Fruit fly (Drosophila melanogaster) whole organism, embryonic: ENCODE data around the gene CG9674.

ENCODE experiments used
- Atf-2 ChIP-seq: fragments of 200-800 bp; sonication (Bioruptor generic); optimal IDR thresholded peaks from 2 replicates; lab custom pipeline; 2016; ENCODE audit warnings: missing biosample characterization, missing genetic modification characterization
- Atf6 ChIP-seq: fragments of 200-800 bp; sonication (Bioruptor generic); IDR thresholded peaks from 2 replicates; pipeline ENCODE4 v1.3.6; 2022; ENCODE audit warnings: missing biosample characterization, missing genetic modification characterization
- B-H1 ChIP-seq: fragments of 200-800 bp; sonication (Bioruptor generic); IDR thresholded peaks from 3 replicates; pipeline ENCODE4 v1.3.6; 2022; ENCODE audit warnings: missing biosample characterization, missing genetic modification characterization
- Bteb2 ChIP-seq: fragments of 200-800 bp; sonication (Bioruptor generic); optimal IDR thresholded peaks from 2 replicates; lab custom pipeline; 2016; ENCODE audit warnings: missing biosample characterization, missing genetic modification characterization
- CG11456 ChIP-seq: fragments of 200-800 bp; sonication (Bioruptor generic); IDR thresholded peaks from 3 replicates; pipeline ENCODE4 v1.3.6; 2022; ENCODE audit warnings: missing biosample characterization, missing genetic modification characterization
- CG12104 ChIP-seq: fragments of 200-800 bp; sonication (Bioruptor generic); optimal IDR thresholded peaks from 3 replicates; lab custom pipeline; 2016; ENCODE audit warnings: missing biosample characterization, missing genetic modification characterization
- CG1233 ChIP-seq: fragments of 200-800 bp; sonication (Bioruptor generic); optimal IDR thresholded peaks from 4 replicates; lab custom pipeline; 2018; ENCODE audit warnings: missing biosample characterization, mild to moderate bottlenecking, missing genetic modification characterization
- CG12942 ChIP-seq: fragments of 200-800 bp; sonication (Bioruptor generic); optimal IDR thresholded peaks from 3 replicates; lab custom pipeline; 2016; ENCODE audit warnings: missing biosample characterization, missing genetic modification characterization
- CG13894 ChIP-seq: fragments of 200-800 bp; sonication (Bioruptor generic); optimal IDR thresholded peaks from 3 replicates; lab custom pipeline; 2018; ENCODE audit warnings: missing biosample characterization, mild to moderate bottlenecking, missing genetic modification characterization, moderate library complexity
- CG15011 ChIP-seq: fragments of 200-800 bp; sonication (Bioruptor generic); optimal IDR thresholded peaks from 3 replicates; lab custom pipeline; 2018; ENCODE audit warnings: missing biosample characterization, mild to moderate bottlenecking, missing genetic modification characterization
- CG16779 ChIP-seq: fragments of 200-800 bp; sonication (Bioruptor generic); IDR thresholded peaks from 2 replicates; pipeline ENCODE4 v1.3.6; 2022; ENCODE audit warnings: missing biosample characterization, missing genetic modification characterization
- CG17802 ChIP-seq: fragments of 200-800 bp; sonication (Bioruptor generic); optimal IDR thresholded peaks from 2 replicates; lab custom pipeline; 2018; ENCODE audit warnings: missing biosample characterization, mild to moderate bottlenecking, missing genetic modification characterization, moderate library complexity
- CG18599 ChIP-seq: fragments of 200-800 bp; sonication (Bioruptor generic); optimal IDR thresholded peaks from 3 replicates; lab custom pipeline; 2017; ENCODE audit warnings: missing biosample characterization, missing genetic modification characterization, mild to moderate bottlenecking, moderate library complexity, missing genetic modification reagents
- CG18764 ChIP-seq: fragments of 200-800 bp; sonication (Bioruptor generic); optimal IDR thresholded peaks from 3 replicates; lab custom pipeline; 2016; ENCODE audit warnings: missing biosample characterization, missing genetic modification characterization
- CG2116 ChIP-seq: fragments of 200-800 bp; sonication (Bioruptor generic); optimal IDR thresholded peaks from 3 replicates; lab custom pipeline; 2018; ENCODE audit warnings: missing biosample characterization, mild to moderate bottlenecking, missing genetic modification characterization
- CG2712 ChIP-seq: fragments of 200-800 bp; optimal IDR thresholded peaks from 3 replicates; lab custom pipeline; 2019; ENCODE audit warnings: missing biosample characterization, mild to moderate bottlenecking, missing genetic modification characterization, moderate library complexity
- CG3163 ChIP-seq: fragments of 200-800 bp; sonication (Bioruptor generic); optimal IDR thresholded peaks from 3 replicates; lab custom pipeline; 2016; ENCODE audit warnings: missing biosample characterization, missing genetic modification characterization
- CG4617 ChIP-seq: fragments of 200-800 bp; sonication (Bioruptor generic); optimal IDR thresholded peaks from 3 replicates; lab custom pipeline; 2016; ENCODE audit warnings: missing biosample characterization, missing genetic modification characterization, borderline replicate concordance
- CG5180 ChIP-seq: fragments of 200-800 bp; sonication (Bioruptor generic); optimal IDR thresholded peaks from 3 replicates; lab custom pipeline; 2017; ENCODE audit warnings: missing biosample characterization, missing genetic modification characterization, mild to moderate bottlenecking, moderate library complexity, missing genetic modification reagents
- CG7357 ChIP-seq: fragments of 200-800 bp; sonication (Bioruptor generic); IDR thresholded peaks from 3 replicates; pipeline ENCODE4 v1.3.6; 2022; ENCODE audit warnings: missing biosample characterization, missing genetic modification characterization
- CG7963 ChIP-seq: fragments of 200-800 bp; sonication (Bioruptor generic); IDR thresholded peaks from 3 replicates; pipeline ENCODE4 v1.3.6; 2022; ENCODE audit warnings: missing biosample characterization, missing genetic modification characterization; ENCODE audit not compliant: partially characterized antibody
- CG8290 ChIP-seq, 3 experiments: fragments of 200-800 bp; sonication (Bioruptor generic); optimal IDR thresholded peaks; 2 replicates each; lab custom pipeline; 2016 to 2019; ENCODE audit warnings: missing biosample characterization in 3 of 3, missing genetic modification characterization in 3 of 3, mild to moderate bottlenecking in 2 of 3, moderate library complexity in 1 of 3
- CG8388 ChIP-seq: fragments of 200-800 bp; sonication (Bioruptor generic); optimal IDR thresholded peaks from 2 replicates; lab custom pipeline; 2019; ENCODE audit warnings: missing biosample characterization, mild to moderate bottlenecking, missing genetic modification characterization, moderate library complexity
- CG8924 ChIP-seq: fragments of 200-800 bp; optimal IDR thresholded peaks from 3 replicates; lab custom pipeline; 2019; ENCODE audit warnings: missing biosample characterization, mild to moderate bottlenecking, missing genetic modification characterization, moderate library complexity
- CG9817 ChIP-seq: fragments of 200-800 bp; sonication (Bioruptor generic); optimal IDR thresholded peaks from 2 replicates; lab custom pipeline; 2018; ENCODE audit warnings: missing biosample characterization, mild to moderate bottlenecking, missing genetic modification characterization, moderate library complexity
- Camta ChIP-seq: fragments of 200-800 bp; sonication (Bioruptor generic); optimal IDR thresholded peaks from 2 replicates; lab custom pipeline; 2016; ENCODE audit warnings: missing biosample characterization, missing genetic modification characterization
- CkIIα-i1 ChIP-seq: fragments of 200-800 bp; sonication (Bioruptor generic); IDR thresholded peaks from 2 replicates; pipeline ENCODE4 v1.3.6; 2022; ENCODE audit warnings: missing biosample characterization, missing genetic modification characterization
- Dad ChIP-seq: fragments of 200-800 bp; sonication (Bioruptor generic); optimal IDR thresholded peaks from 3 replicates; lab custom pipeline; 2016; ENCODE audit warnings: missing biosample characterization, missing genetic modification characterization
- E2f2 ChIP-seq: fragments of 200-800 bp; sonication (Bioruptor generic); IDR thresholded peaks from 2 replicates; pipeline ENCODE4 v1.3.6; 2022; ENCODE audit warnings: missing biosample characterization, missing genetic modification characterization
- ERR ChIP-seq: fragments of 200-800 bp; sonication (Bioruptor generic); optimal IDR thresholded peaks from 2 replicates; lab custom pipeline; 2016; ENCODE audit warnings: missing biosample characterization, missing genetic modification characterization
- Fer2 ChIP-seq: fragments of 200-800 bp; sonication (Bioruptor generic); optimal IDR thresholded peaks from 2 replicates; lab custom pipeline; 2018; ENCODE audit warnings: missing biosample characterization, mild to moderate bottlenecking, missing genetic modification characterization, moderate library complexity
- HHEX ChIP-seq: fragments of 200-800 bp; sonication (Bioruptor generic); optimal IDR thresholded peaks from 3 replicates; lab custom pipeline; 2017; ENCODE audit warnings: missing biosample characterization, mild to moderate bottlenecking, missing genetic modification characterization, missing genetic modification reagents
- Hand ChIP-seq: fragments of 200-800 bp; sonication (Bioruptor generic); optimal IDR thresholded peaks from 2 replicates; lab custom pipeline; 2017; ENCODE audit warnings: mild to moderate bottlenecking, missing biosample characterization, missing genetic modification reagents, missing genetic modification characterization
- Jarid2 ChIP-seq: fragments of 200-800 bp; sonication (Bioruptor generic); optimal IDR thresholded peaks from 3 replicates; lab custom pipeline; 2017; ENCODE audit warnings: mild to moderate bottlenecking, missing biosample characterization, missing genetic modification reagents, missing genetic modification characterization
- Mrtf ChIP-seq: fragments of 200-800 bp; sonication (Bioruptor generic); IDR thresholded peaks from 3 replicates; pipeline ENCODE4 v1.3.6; 2022; ENCODE audit warnings: missing biosample characterization, missing genetic modification characterization
- NFAT ChIP-seq: fragments of 200-800 bp; sonication (Bioruptor generic); IDR thresholded peaks from 2 replicates; pipeline ENCODE4 v1.3.6; 2022; ENCODE audit warnings: missing biosample characterization, missing genetic modification characterization
- Ptx1 ChIP-seq: fragments of 200-800 bp; sonication (Bioruptor generic); IDR thresholded peaks from 2 replicates; pipeline ENCODE4 v1.3.6; 2022; ENCODE audit warnings: missing biosample characterization, missing genetic modification characterization
- Scr ChIP-seq: fragments of 200-800 bp; sonication (Bioruptor generic); IDR thresholded peaks from 2 replicates; pipeline ENCODE4 v1.3.6; 2022; ENCODE audit warnings: missing biosample characterization, missing genetic modification characterization; ENCODE audit not compliant: partially characterized antibody
- Tbp ChIP-seq: fragments of >200 bp; optimal IDR thresholded peaks from 2 replicates; lab custom pipeline; 2018; ENCODE audit warnings: missing biosample characterization, missing genetic modification characterization
- bab2 ChIP-seq: fragments of 200-800 bp; sonication (Bioruptor generic); optimal IDR thresholded peaks from 2 replicates; lab custom pipeline; 2016; ENCODE audit warnings: missing biosample characterization, missing genetic modification characterization
- da ChIP-seq: fragments of 200-800 bp; sonication (Bioruptor generic); optimal IDR thresholded peaks from 2 replicates; lab custom pipeline; 2016; ENCODE audit warnings: missing biosample characterization, missing genetic modification characterization
- disco-r ChIP-seq: fragments of 200-800 bp; sonication (Bioruptor generic); optimal IDR thresholded peaks from 2 replicates; lab custom pipeline; 2016; ENCODE audit warnings: missing biosample characterization, missing genetic modification characterization
- eve ChIP-seq, 2 experiments: fragments of >200 bp; optimal IDR thresholded peaks; 2 replicates each; lab custom pipeline; 2017; ENCODE audit warnings: missing biosample characterization in 2 of 2, missing genetic modification characterization in 2 of 2
- fd102C ChIP-seq: fragments of 200-800 bp; sonication (Bioruptor generic); optimal IDR thresholded peaks from 2 replicates; lab custom pipeline; 2018; ENCODE audit warnings: missing biosample characterization, mild to moderate bottlenecking, missing genetic modification characterization, moderate library complexity
- fd3F ChIP-seq: fragments of 200-800 bp; sonication (Bioruptor generic); optimal IDR thresholded peaks from 2 replicates; lab custom pipeline; 2018; ENCODE audit warnings: missing biosample characterization, mild to moderate bottlenecking, missing genetic modification characterization, moderate library complexity
- fd96Cb ChIP-seq: fragments of 200-800 bp; sonication (Bioruptor generic); optimal IDR thresholded peaks from 2 replicates; lab custom pipeline; 2018; ENCODE audit warnings: missing biosample characterization, mild to moderate bottlenecking, missing genetic modification characterization, moderate library complexity
- gcm ChIP-seq: fragments of 200-800 bp; sonication (Bioruptor generic); optimal IDR thresholded peaks from 2 replicates; lab custom pipeline; 2019; ENCODE audit warnings: missing biosample characterization, mild to moderate bottlenecking, missing genetic modification characterization, moderate library complexity
- h ChIP-seq: fragments of >200 bp; optimal IDR thresholded peaks from 2 replicates; lab custom pipeline; 2017
- p53 ChIP-seq: fragments of 200-800 bp; sonication (Bioruptor generic); optimal IDR thresholded peaks from 2 replicates; lab custom pipeline; 2016; ENCODE audit warnings: missing biosample characterization, missing genetic modification characterization
- wek ChIP-seq: fragments of 200-800 bp; sonication (Bioruptor generic); optimal IDR thresholded peaks from 3 replicates; lab custom pipeline; 2018; ENCODE audit warnings: missing biosample characterization, mild to moderate bottlenecking, missing genetic modification characterization, moderate library complexity

Gene CG9674

DNA sequence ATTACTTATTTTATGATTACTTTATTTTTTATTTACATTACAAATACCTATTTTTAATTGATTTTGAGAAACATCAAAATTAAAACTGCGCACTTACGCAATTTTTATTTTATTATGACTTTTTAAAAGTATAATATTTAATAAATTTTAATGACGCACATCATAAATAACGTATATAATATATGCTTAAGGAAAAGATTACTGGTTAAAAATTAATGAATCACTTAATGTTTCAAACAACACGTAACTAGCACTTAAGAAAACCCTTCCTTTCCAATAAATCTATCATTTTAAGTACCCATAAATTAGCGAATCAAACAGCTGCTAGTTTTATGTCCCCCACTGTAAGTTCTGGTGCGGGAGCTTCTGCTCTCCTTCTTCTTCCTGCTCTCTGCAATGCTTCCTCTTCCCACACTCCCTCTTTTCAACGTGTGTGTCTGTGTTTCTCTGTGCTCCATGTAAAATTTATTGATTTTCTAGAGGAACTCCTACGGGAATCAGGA, 657 bp downstream of the CG9674 start (continued):
- TF ChIP-seq fd3F (GFP tag; lab: Kevin White, UChicago) (peak; percentile 59), CG4617 (no peak), NFAT (no peak), Fer2 (tag; lab: Kevin White, UChicago) (peak; percentile 28), CG18599 (GFP tag; lab: Kevin White, UChicago) (peak; percentile 67), CG5180 (GFP tag; lab: Kevin White, UChicago) (peak; percentile 46), Dad (GFP tag; lab: Kevin White, UChicago) (no peak), CG13894 (tag; lab: Kevin White, UChicago) (no peak), h (lab: Kevin White, UChicago) (no peak), disco-r (GFP tag; lab: Kevin White, UChicago) (no peak), CG7357 (GFP tag; lab: Robert Waterston, UW) (0 out of 3 replicates have a peak, but pooled peaks have one; percentile 50), CG2712 (tag; lab: Kevin White, UChicago) (peak; percentile 78), Camta (no peak), ERR (GFP tag; lab: Kevin White, UChicago) (no peak), CG16779 (0 out of 2 replicates have a peak, but pooled peaks have one; percentile 25), CG8388 (GFP tag; lab: Kevin White, UChicago) (peak; percentile 58), Tbp (GFP tag; lab: Kevin White, UChicago) (no peak), p53 (GFP tag; lab: Kevin White, UChicago) (no peak), Hand (GFP tag; lab: Kevin White, UChicago) (peak; percentile 42), CG18764 (peak; percentile 43), wek (GFP tag; lab: Kevin White, UChicago) (no peak), CG8924 (peak; percentile 75), HHEX (GFP tag; lab: Kevin White, UChicago) (peak; percentile 67), CkIIα-i1 (no peak), CG7963 (no peak), CG1233 (GFP tag; lab: Kevin White, UChicago) (peak; percentile 76), da (GFP tag; lab: Kevin White, UChicago) (no peak), CG15011 (peak; percentile 63), E2f2 (GFP tag; lab: Robert Waterston, UW) (no peak; the same call in 1 of the 2 replicates), bab2 (GFP tag; lab: Kevin White, UChicago) (no peak), Atf6 (GFP tag; lab: Robert Waterston, UW) (0 out of 2 replicates have a peak, but pooled peaks have one; percentile 10), CG2116 (GFP tag; lab: Kevin White, UChicago) (peak; percentile 27), CG11456 (GFP tag; lab: Robert Waterston, UW) (peak; percentile 67; the same call in 2 of the 3 replicates), Mrtf (0 out of 3 replicates have a peak, but pooled peaks have one; percentile 12), CG9817 (tag; lab: Kevin White, UChicago) (peak; percentile 57), fd102C (no peak), CG8290 (GFP tag; optimal IDR thresholded peaks at IDR 0.05; lab: Kevin White, UChicago) (peak; percentile 43), CG8290 (tag; optimal IDR thresholded peaks at IDR 0.05; lab: Kevin White, UChicago) (peak in 1 of 2 experiments; percentile 54), Scr (no peak), CG12104 (peak; percentile 70), fd96Cb (tag; lab: Kevin White, UChicago) (peak; percentile 72), CG17802 (tag; lab: Kevin White, UChicago) (no peak), eve (GFP tag; optimal IDR thresholded peaks at IDR 0.05; lab: Kevin White, UChicago) (peak in 1 of 2 experiments; percentile 79), gcm (GFP tag; lab: Kevin White, UChicago) (peak; percentile 64), Bteb2 (no peak), B-H1 (GFP tag; lab: Robert Waterston, UW) (peak; percentile 33; the same call in 2 of the 3 replicates), CG3163 (GFP tag; lab: Kevin White, UChicago) (no peak), Ptx1 (GFP tag; lab: Robert Waterston, UW) (peak; percentile 32; the same call in 1 of the 2 replicates), Jarid2 (GFP tag; lab: Kevin White, UChicago) (no peak), CG12942 (GFP tag; lab: Kevin White, UChicago) (no peak), Atf-2 (GFP tag; lab: Kevin White, UChicago) (no peak)
